Fruit fly (Drosophila melanogaster) whole organism, wandering third instar larva: Measurements from ENCODE around the gene blot.

ENCODE experiments used
- Dfd ChIP-seq: fragments of >200 bp; optimal IDR thresholded peaks from 2 replicates; lab custom pipeline; 2017; ENCODE audit warnings: missing biosample characterization, missing genetic modification characterization
- Hr83 ChIP-seq: fragments of 200-300 bp; sonication (Bioruptor generic); optimal IDR thresholded peaks from 2 replicates; lab custom pipeline; 2016; ENCODE audit warnings: missing biosample characterization, mild to moderate bottlenecking, missing genetic modification characterization, moderate library complexity; ENCODE audit not compliant: poor library complexity, severe bottlenecking
- Myc ChIP-seq: fragments of >200 bp; optimal IDR thresholded peaks from 2 replicates; lab custom pipeline; 2017
- psq ChIP-seq: fragments of 200-800 bp; sonication (Bioruptor generic); optimal IDR thresholded peaks from 3 replicates; lab custom pipeline; 2017; ENCODE audit warnings: missing biosample characterization, mild to moderate bottlenecking, missing genetic modification characterization, moderate library complexity

- TF ChIP-seq Myc (lab: Kevin White, UChicago) (no peak), psq (GFP tag; lab: Kevin White, UChicago) (no peak), Hr83 (GFP tag; lab: Kevin White, UChicago) (no peak), Dfd (GFP tag; lab: Kevin White, UChicago) (no peak)
Observed at dm6 chr3L:17438872-17439495, 17.7 kb upstream of the blot start, which contains the start of gene CG18265.
